Fruit fly (Drosophila melanogaster) whole organism: ENCODE data around the gene SrpRbeta.

Experiments used
- CG8478 ChIP-seq: fragments of >200 bp; optimal IDR thresholded peaks from 2 replicates; lab custom pipeline; 2018; ENCODE audit warnings: inconsistent platforms
- Dll ChIP-seq: fragments of >200 bp; optimal IDR thresholded peaks from 2 replicates; lab custom pipeline; 2017
- EcR ChIP-seq, 2 experiments: fragments of >200 bp; optimal IDR thresholded peaks; 2 replicates each; lab custom pipeline; 2017; ENCODE audit warnings: missing biosample characterization in 2 of 2, missing genetic modification characterization in 2 of 2, missing genetic modification reagents in 2 of 2
- pan ChIP-seq: fragments of >200 bp; optimal IDR thresholded peaks from 2 replicates; lab custom pipeline; 2017
- psq ChIP-seq: fragments of >200 bp; optimal IDR thresholded peaks from 2 replicates; lab custom pipeline; 2017
- usp ChIP-seq: fragments of >200 bp; optimal IDR thresholded peaks from 2 replicates; lab custom pipeline; 2017; ENCODE audit warnings: missing biosample characterization, missing genetic modification characterization, mixed read lengths

SrpRbeta gene

dm6 chr3L:8707821-8708220 lies 12.2 kb downstream of the SrpRbeta start:
- no peak for TF ChIP-seq psq (lab: Kevin White, UChicago)
- TF ChIP-seq pan: no peak
- no peak for TF ChIP-seq CG8478 (lab: Kevin White, UChicago)
- no peak for TF ChIP-seq EcR (GFP tag; optimal IDR thresholded peaks at IDR 0.05; lab: Kevin White, UChicago)
- no peak for TF ChIP-seq usp
- no peak for TF ChIP-seq Dll

dm6 chr3L:8707075-8707474 lies 12.9 kb downstream of the SrpRbeta start:
- TF ChIP-seq EcR (GFP tag; optimal IDR thresholded peaks at IDR 0.05; lab: Kevin White, UChicago) (no peak), Dll (no peak), usp (no peak), psq (lab: Kevin White, UChicago) (no peak), CG8478 (lab: Kevin White, UChicago) (no peak), pan (no peak)

- no peak for TF ChIP-seq CG8478 (lab: Kevin White, UChicago)
- TF ChIP-seq pan: no peak
- no peak for TF ChIP-seq usp
- TF ChIP-seq Dll: no peak
- no peak for TF ChIP-seq EcR (GFP tag; optimal IDR thresholded peaks at IDR 0.05; lab: Kevin White, UChicago)
- no peak for TF ChIP-seq psq (lab: Kevin White, UChicago)
These were observed 15.2 kb downstream of the SrpRbeta start for dm6 chr3L:8704713-8705412.

dm6 chr3L:8703707-8704236 lies 16.3 kb downstream of the SrpRbeta start:
- TF ChIP-seq usp: no peak
- TF ChIP-seq pan: no peak
- no peak for TF ChIP-seq Dll
- no peak for TF ChIP-seq psq (lab: Kevin White, UChicago)
- no peak for TF ChIP-seq EcR (GFP tag; optimal IDR thresholded peaks at IDR 0.05; lab: Kevin White, UChicago)
- TF ChIP-seq CG8478 (lab: Kevin White, UChicago): no peak

dm6 chr3L:8702448-8702847 lies 17.6 kb downstream of the SrpRbeta start:
- no peak for TF ChIP-seq Dll
- TF ChIP-seq psq (lab: Kevin White, UChicago): no peak
- no peak for TF ChIP-seq CG8478 (lab: Kevin White, UChicago)
- TF ChIP-seq pan: no peak
- no peak for TF ChIP-seq EcR (GFP tag; optimal IDR thresholded peaks at IDR 0.05; lab: Kevin White, UChicago)
- TF ChIP-seq usp: no peak

dm6 chr3L:8701697-8702349 lies 18.2 kb downstream of the SrpRbeta start:
- TF ChIP-seq Dll (no peak), psq (lab: Kevin White, UChicago) (no peak), pan (peak; percentile 13)

dm6 chr3L:8700643-8701208 lies 19.3 kb downstream of the SrpRbeta start:
- TF ChIP-seq Dll: no peak

dm6 chr3L:8700054-8700642 lies 19.9 kb downstream of the SrpRbeta start:
- TF ChIP-seq EcR (GFP tag; optimal IDR thresholded peaks at IDR 0.05; lab: Kevin White, UChicago) (peak in 1 of 2 experiments; percentile 23), CG8478 (lab: Kevin White, UChicago) (no peak)

- peak in 1 of 2 experiments; percentile 56 for TF ChIP-seq EcR (GFP tag; optimal IDR thresholded peaks at IDR 0.05; lab: Kevin White, UChicago)
- no peak for TF ChIP-seq usp
These were observed 20.4 kb downstream of the SrpRbeta start for dm6 chr3L:8699612-8700011.

dm6 chr3L:8698493-8699166 lies 21.4 kb downstream of the SrpRbeta start:
- TF ChIP-seq Dll (no peak), pan (no peak), psq (lab: Kevin White, UChicago) (no peak), CG8478 (lab: Kevin White, UChicago) (no peak), EcR (GFP tag; optimal IDR thresholded peaks at IDR 0.05; lab: Kevin White, UChicago) (no peak), usp (no peak)

dm6 chr3L:8697862-8698261 lies 22.2 kb downstream of the SrpRbeta start:
- TF ChIP-seq Dll: no peak
- no peak for TF ChIP-seq psq (lab: Kevin White, UChicago)
- no peak for TF ChIP-seq CG8478 (lab: Kevin White, UChicago)

dm6 chr3L:8696487-8696954 lies 23.5 kb downstream of the SrpRbeta start:
- peak; percentile 1 to 30 for TF ChIP-seq EcR (GFP tag; optimal IDR thresholded peaks at IDR 0.05; lab: Kevin White, UChicago)
- TF ChIP-seq CG8478 (lab: Kevin White, UChicago): no peak
- TF ChIP-seq psq (lab: Kevin White, UChicago): no peak
